Fruit fly (Drosophila melanogaster) whole organism, embryonic: ENCODE results near the gene Syx18.

Source experiments
- CG1024 ChIP-seq: fragments of 200-800 bp; sonication (Bioruptor generic); IDR thresholded peaks from 2 replicates; pipeline ENCODE4 v1.3.6; 2022; ENCODE audit warnings: missing biosample characterization, missing genetic modification characterization
- CG13775 ChIP-seq: fragments of 200-800 bp; sonication (Bioruptor generic); optimal IDR thresholded peaks from 3 replicates; lab custom pipeline; 2017; ENCODE audit warnings: missing biosample characterization, mild to moderate bottlenecking, missing genetic modification characterization
- CG15011 ChIP-seq: fragments of 200-800 bp; sonication (Bioruptor generic); optimal IDR thresholded peaks from 3 replicates; lab custom pipeline; 2018; ENCODE audit warnings: missing biosample characterization, mild to moderate bottlenecking, missing genetic modification characterization
- CG17361 ChIP-seq: fragments of 200-800 bp; sonication (Bioruptor generic); IDR thresholded peaks from 3 replicates; pipeline ENCODE4 v1.3.6; 2022; ENCODE audit warnings: missing biosample characterization, missing genetic modification characterization
- MTF-1 ChIP-seq: fragments of 200-800 bp; sonication (Bioruptor generic); optimal IDR thresholded peaks from 2 replicates; lab custom pipeline; 2018; ENCODE audit warnings: missing biosample characterization, mild to moderate bottlenecking, missing genetic modification characterization, borderline replicate concordance
- dpn ChIP-seq, 2 experiments: fragments of 200-800 bp; sonication (Bioruptor generic); optimal IDR thresholded peaks; 3 replicates each; lab custom pipeline; 2016; ENCODE audit warnings: missing biosample characterization in 2 of 2, missing genetic modification characterization in 2 of 2
- sens-2 ChIP-seq: fragments of 200-800 bp; sonication (Bioruptor generic); IDR thresholded peaks from 2 replicates; pipeline ENCODE4 v1.3.6; 2022; ENCODE audit warnings: missing biosample characterization, missing genetic modification characterization
- tgo ChIP-seq: fragments of 200-800 bp; sonication (Bioruptor generic); IDR thresholded peaks from 3 replicates; pipeline ENCODE4 v1.3.6; 2022; ENCODE audit warnings: missing biosample characterization, missing genetic modification characterization
- tio ChIP-seq: fragments of 200-800 bp; sonication (Bioruptor generic); optimal IDR thresholded peaks from 2 replicates; lab custom pipeline; 2017; ENCODE audit warnings: missing biosample characterization, missing genetic modification characterization, inconsistent platforms

- no peak for TF ChIP-seq tio (GFP tag; lab: Kevin White, UChicago)
- no peak for TF ChIP-seq CG13775
- TF ChIP-seq CG17361 (GFP tag; lab: Robert Waterston, UW), result no peak
- TF ChIP-seq MTF-1 (GFP tag; lab: Kevin White, UChicago), result no peak
- no peak for TF ChIP-seq CG1024 (GFP tag; lab: Robert Waterston, UW)
- TF ChIP-seq tgo (GFP tag; lab: Robert Waterston, UW), result no peak
- no peak for TF ChIP-seq dpn (GFP tag; optimal IDR thresholded peaks at IDR 0.05; lab: Kevin White, UChicago)
- TF ChIP-seq sens-2 (GFP tag; lab: Robert Waterston, UW), result no peak
- TF ChIP-seq CG15011, result no peak
Measured at dm6 chr3R:24603399-24604131, 21.8 kb downstream of the Syx18 start.
